Fruit fly (Drosophila melanogaster) S2 (cell line): ENCODE data around the gene obst-E.

Experiments
- CG8478 ChIP-seq: fragments of >200 bp; optimal IDR thresholded peaks from 2 replicates; lab custom pipeline; 2018
- CTCF ChIP-seq, 2 experiments: fragments of >200 bp; optimal IDR thresholded peaks; 2 replicates each; lab custom pipeline; 2018

DNA sequence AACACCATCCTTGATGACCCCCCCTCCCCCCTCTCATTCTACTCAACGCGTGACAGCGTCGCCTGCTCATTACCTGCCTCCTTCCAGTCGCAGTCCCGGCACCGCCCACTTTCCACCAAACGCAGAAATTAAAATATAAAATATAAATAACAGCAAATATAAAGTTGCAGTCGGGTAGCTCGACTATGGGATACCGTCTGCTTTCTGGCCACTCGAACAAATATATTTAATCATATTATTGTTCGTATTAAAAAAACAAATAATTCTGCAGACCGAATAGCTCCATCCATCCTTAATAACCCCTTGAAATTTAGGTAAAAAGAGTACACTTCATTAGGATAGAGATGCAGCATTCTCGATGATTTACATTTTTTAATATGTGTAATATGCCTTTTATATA, 17.8 kb downstream of the obst-E start:
- TF ChIP-seq CTCF (optimal IDR thresholded peaks at IDR 0.05; lab: Kevin White, UChicago), result no peak
- TF ChIP-seq CG8478, result no peak
